Worm (Caenorhabditis elegans): Measurements from ENCODE around the gene frpr-2.

The frpr-2 gene

ce11 chrX:12965163-12965562 lies at the start of gene frpr-2:
Gene frpr-2 (plus strand): TSS chrX:12965463.
- no peak for TF ChIP-seq dpl-1 (GFP tag; optimal IDR thresholded peaks at IDR 0.05)
- no peak for TF ChIP-seq Y75B8A.6 (GFP tag; IDR thresholded peaks at IDR 0.05)
- no peak for TF ChIP-seq daf-12 (tag; optimal IDR thresholded peaks at IDR 0.05)
- no peak for TF ChIP-seq hif-1 (tag; optimal IDR thresholded peaks at IDR 0.05)
- no peak for TF ChIP-seq dmd-6 (GFP tag; IDR thresholded peaks at IDR 0.05)
- TF ChIP-seq dmd-9 (GFP tag; IDR thresholded peaks at IDR 0.05) = no peak
- no peak for TF ChIP-seq lin-1 (GFP tag; IDR thresholded peaks at IDR 0.05)
- no peak for TF ChIP-seq nhr-10 (tag; optimal IDR thresholded peaks at IDR 0.05)
- TF ChIP-seq tra-1 (GFP tag; IDR thresholded peaks at IDR 0.05) = no peak
- TF ChIP-seq madf-5 (GFP tag; IDR thresholded peaks at IDR 0.05) = no peak
- no peak for TF ChIP-seq zip-2 (tag; optimal IDR thresholded peaks at IDR 0.05)
- TF ChIP-seq nhr-41 (GFP tag; IDR thresholded peaks at IDR 0.05) = no peak
- TF ChIP-seq set-16 (GFP tag; IDR thresholded peaks at IDR 0.05) = no peak
- TF ChIP-seq nhr-25 (tag; optimal IDR thresholded peaks at IDR 0.05; ENCODE audit: borderline replicate concordance, insufficient read depth) = no peak
- no peak for TF ChIP-seq zfp-2 (tag; optimal IDR thresholded peaks at IDR 0.05)
- no peak for TF ChIP-seq nhr-28 (tag; optimal IDR thresholded peaks at IDR 0.05)
- no peak for TF ChIP-seq vab-7 (GFP tag; IDR thresholded peaks at IDR 0.05)
- no peak for TF ChIP-seq ceh-20 (GFP tag; IDR thresholded peaks at IDR 0.05)
- no peak for TF ChIP-seq ztf-11 (tag; optimal IDR thresholded peaks at IDR 0.05)
- no peak for TF ChIP-seq ceh-28 (tag; optimal IDR thresholded peaks at IDR 0.05)

- TF ChIP-seq ces-1 (GFP tag; optimal IDR thresholded peaks at IDR 0.05) (no peak), lin-1 (GFP tag; IDR thresholded peaks at IDR 0.05) (no peak), ztf-7 (tag; optimal IDR thresholded peaks at IDR 0.05) (no peak), pha-4 (GFP tag; IDR thresholded peaks at IDR 0.05) (no peak), pha-4 (tag; optimal IDR thresholded peaks at IDR 0.05) (no peak), ZK337.2 (GFP tag; IDR thresholded peaks at IDR 0.05) (no peak), ceh-20 (GFP tag; IDR thresholded peaks at IDR 0.05) (no peak), ceh-62 (tag; optimal IDR thresholded peaks at IDR 0.05) (no peak), nhr-237 (tag; optimal IDR thresholded peaks at IDR 0.05) (no peak), T20F7.1 (GFP tag; optimal IDR thresholded peaks at IDR 0.05) (no peak), sdz-12 (GFP tag; optimal IDR thresholded peaks at IDR 0.05) (no peak), saeg-2 (GFP tag; IDR thresholded peaks at IDR 0.05) (no peak), dpl-1 (GFP tag; optimal IDR thresholded peaks at IDR 0.05) (no peak), tag-97 (GFP tag; IDR thresholded peaks at IDR 0.05) (no peak), nhr-28 (tag; optimal IDR thresholded peaks at IDR 0.05) (no peak), daf-19 (GFP tag; conservative IDR thresholded peaks at IDR 0.05) (no peak), F10B5.3 (tag; optimal IDR thresholded peaks at IDR 0.05) (no peak), ztf-11 (tag; optimal IDR thresholded peaks at IDR 0.05) (no peak), ceh-44 (GFP tag; IDR thresholded peaks at IDR 0.05) (no peak), nhr-102 (tag; optimal IDR thresholded peaks at IDR 0.05) (no peak)
These were observed 49.6 kb upstream of the frpr-2 start for ce11 chrX:12915693-12916092.

ce11 chrX:12916418-12916817 lies 48.8 kb upstream of the frpr-2 start:
- no peak for TF ChIP-seq snpc-4 (tag; optimal IDR thresholded peaks at IDR 0.05)
- no peak for TF ChIP-seq hlh-30 (tag; optimal IDR thresholded peaks at IDR 0.05; ENCODE audit: insufficient read depth)
- no peak for TF ChIP-seq spr-1 (tag; optimal IDR thresholded peaks at IDR 0.05)
- no peak for TF ChIP-seq lin-38 (GFP tag; IDR thresholded peaks at IDR 0.05)
- no peak for TF ChIP-seq dpl-1 (GFP tag; optimal IDR thresholded peaks at IDR 0.05)
- peak in 1 of 2 experiments; percentile 50 for TF ChIP-seq daf-16 (GFP tag; optimal IDR thresholded peaks at IDR 0.05)
- no peak for TF ChIP-seq daf-16 (tag; optimal IDR thresholded peaks at IDR 0.05)
- no peak for TF ChIP-seq tag-97 (GFP tag; IDR thresholded peaks at IDR 0.05)
- no peak for TF ChIP-seq T20F7.1 (GFP tag; optimal IDR thresholded peaks at IDR 0.05)
- peak in 1 of 2 experiments; percentile 41 for TF ChIP-seq unc-62 (GFP tag; optimal IDR thresholded peaks at IDR 0.05 in 1 of 2)
- no peak for TF ChIP-seq unc-62 (tag; optimal IDR thresholded peaks at IDR 0.05)
- no peak for TF ChIP-seq lin-39 (tag; optimal IDR thresholded peaks at IDR 0.05)
- TF ChIP-seq dmd-8 (GFP tag; IDR thresholded peaks at IDR 0.05) = no peak
- no peak for TF ChIP-seq lsy-2 (tag; optimal IDR thresholded peaks at IDR 0.05)
- no peak for TF ChIP-seq mdl-1 (tag; optimal IDR thresholded peaks at IDR 0.05)
- TF ChIP-seq nhr-11 (tag; optimal IDR thresholded peaks at IDR 0.05) = peak; percentile 8
- no peak for TF ChIP-seq zip-2 (tag; optimal IDR thresholded peaks at IDR 0.05)
